2 fruit fly cellular contexts compared by ENCODE assay signal in the genomic region with DNA sequence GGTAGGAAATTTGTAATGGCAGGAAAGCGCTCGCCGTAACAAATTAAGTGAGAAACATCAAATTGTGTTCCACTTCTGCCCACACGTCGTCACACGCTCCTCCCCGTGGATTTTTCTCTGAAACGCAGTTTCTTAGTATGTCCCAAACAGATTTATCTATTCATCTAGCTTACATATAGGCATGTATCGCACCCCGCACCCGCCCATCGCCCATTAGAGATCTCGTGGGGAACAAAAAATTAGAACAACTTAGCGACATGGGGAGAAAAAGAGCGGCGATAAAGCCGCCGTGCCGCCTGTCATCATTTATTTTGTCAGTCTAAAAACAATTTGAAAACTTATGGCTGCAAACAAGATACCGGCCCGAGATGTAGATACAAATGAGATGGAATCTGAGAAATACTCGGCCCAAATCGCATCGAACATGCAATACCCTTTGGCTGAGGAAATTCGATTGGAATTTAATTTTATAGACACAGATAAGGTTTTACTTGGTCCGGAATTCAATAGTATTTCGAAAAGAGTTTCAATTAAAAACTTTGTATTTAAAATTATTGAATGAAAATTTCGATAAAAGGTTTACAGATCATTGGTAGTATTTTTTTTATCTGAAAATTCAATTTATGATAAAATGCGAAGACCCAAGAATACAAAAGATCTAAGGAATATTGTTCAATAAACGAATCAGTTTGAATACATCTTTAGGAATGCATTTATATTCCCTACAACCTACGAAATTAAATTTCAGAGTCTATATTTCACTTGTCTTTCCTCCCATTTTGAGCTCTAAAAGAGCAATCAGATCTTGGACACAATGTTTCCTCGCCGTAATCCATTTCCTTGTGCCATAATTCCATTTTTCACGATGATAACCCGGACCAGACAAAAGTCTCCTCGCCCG.
TF ChIP-seq lines count a peak whose summit lies in the region.

No protein-coding gene starts in this region.

- TF ChIP-seq CTCF in whole organism, embryonic (GFP tag; optimal IDR thresholded peaks at IDR 0.05; lab: Kevin White, UChicago) = no peak

TF ChIP-seq in whole organism, embryonic, 481 proteins besides CTCF, POLR2A, EP300 and RAD21 (continues in another document):
- TF ChIP-seq lmd (GFP tag; IDR thresholded peaks at IDR 0.05; lab: Robert Waterston, UW) (no peak), Sox102F (GFP tag; optimal IDR thresholded peaks at IDR 0.05; lab: Kevin White, UChicago) (no peak), wdn (GFP tag; IDR thresholded peaks at IDR 0.05; lab: Robert Waterston, UW) (no peak), Mrtf (GFP tag; IDR thresholded peaks at IDR 0.05; lab: Robert Waterston, UW) (no peak), Oli (tag; optimal IDR thresholded peaks at IDR 0.05; lab: Kevin White, UChicago) (no peak), CG15601 (tag; optimal IDR thresholded peaks at IDR 0.05; lab: Kevin White, UChicago) (no peak), Stat92E (GFP tag; optimal IDR thresholded peaks at IDR 0.05; lab: Kevin White, UChicago) (peak in 1 of 3 experiments; percentile 99), ato (GFP tag; IDR thresholded peaks at IDR 0.05; lab: Robert Waterston, UW; ENCODE audit: partially characterized antibody) (no peak), CG8944 (GFP tag; optimal IDR thresholded peaks at IDR 0.05; lab: Kevin White, UChicago) (no peak), CG2712 (tag; optimal IDR thresholded peaks at IDR 0.05; lab: Kevin White, UChicago) (no peak), Hr39 (optimal IDR thresholded peaks at IDR 0.05; lab: Kevin White, UChicago) (no peak), Hr3 (GFP tag; optimal IDR thresholded peaks at IDR 0.05; lab: Kevin White, UChicago) (no peak), Nf-YA (GFP tag; IDR thresholded peaks at IDR 0.05; lab: Robert Waterston, UW) (no peak), pum (GFP tag; optimal IDR thresholded peaks at IDR 0.05; lab: Kevin White, UChicago) (no peak), CG12391 (tag; optimal IDR thresholded peaks at IDR 0.05; lab: Kevin White, UChicago) (peak; percentile 13), abd-A (tag; optimal IDR thresholded peaks at IDR 0.05; lab: Kevin White, UChicago) (peak; percentile 94), CG11398 (GFP tag; optimal IDR thresholded peaks at IDR 0.05; lab: Kevin White, UChicago) (no peak), CG7745 (tag; optimal IDR thresholded peaks at IDR 0.05; lab: Kevin White, UChicago) (peak; percentile 71), HmgD (GFP tag; optimal IDR thresholded peaks at IDR 0.05; lab: Kevin White, UChicago) (no peak), Dek (tag; optimal IDR thresholded peaks at IDR 0.05; lab: Kevin White, UChicago) (no peak), vnd (GFP tag; IDR thresholded peaks at IDR 0.05; lab: Robert Waterston, UW; ENCODE audit: partially characterized antibody) (no peak), gcm (GFP tag; optimal IDR thresholded peaks at IDR 0.05; lab: Kevin White, UChicago) (no peak), CG4328 (GFP tag; optimal IDR thresholded peaks at IDR 0.05; lab: Kevin White, UChicago) (peak; percentile 73), HLH4C (GFP tag; IDR thresholded peaks at IDR 0.05; lab: Robert Waterston, UW; ENCODE audit: partially characterized antibody) (no peak), slp2 (GFP tag; optimal IDR thresholded peaks at IDR 0.05; lab: Kevin White, UChicago) (no peak), CG15514 (GFP tag; optimal IDR thresholded peaks at IDR 0.05; lab: Kevin White, UChicago) (no peak), cad (GFP tag; optimal IDR thresholded peaks at IDR 0.05; lab: Kevin White, UChicago) (no peak), klu (GFP tag; IDR thresholded peaks at IDR 0.05; lab: Robert Waterston, UW) (no peak), CG15073 (GFP tag; optimal IDR thresholded peaks at IDR 0.05; lab: Kevin White, UChicago) (no peak), Blimp-1 (GFP tag; optimal IDR thresholded peaks at IDR 0.05; lab: Kevin White, UChicago) (no peak), Camta (GFP tag; optimal IDR thresholded peaks at IDR 0.05; lab: Kevin White, UChicago) (no peak), CG1529 (GFP tag; optimal IDR thresholded peaks at IDR 0.05; lab: Kevin White, UChicago) (no peak), CG10267 (tag; optimal IDR thresholded peaks at IDR 0.05; lab: Kevin White, UChicago) (peak; percentile 1), zen2 (GFP tag; IDR thresholded peaks at IDR 0.05; lab: Robert Waterston, UW; ENCODE audit: partially characterized antibody) (no peak), CG3847 (GFP tag; IDR thresholded peaks at IDR 0.05; lab: Robert Waterston, UW) (no peak), CG4730 (GFP tag; IDR thresholded peaks at IDR 0.05; lab: Robert Waterston, UW) (no peak), sd (tag; optimal IDR thresholded peaks at IDR 0.05; lab: Kevin White, UChicago) (peak; percentile 75), dysf (GFP tag; IDR thresholded peaks at IDR 0.05; lab: Robert Waterston, UW) (no peak), ftz-f1 (GFP tag; optimal IDR thresholded peaks at IDR 0.05; lab: Kevin White, UChicago) (no peak), inv (GFP tag; IDR thresholded peaks at IDR 0.05; lab: Robert Waterston, UW; ENCODE audit: partially characterized antibody) (no peak), kni (GFP tag; optimal IDR thresholded peaks at IDR 0.05; lab: Kevin White, UChicago) (peak; percentile 86)

TF ChIP-seq in whole organism, prepupa, 60 proteins besides CTCF, POLR2A, EP300 and RAD21:
- TF ChIP-seq Eip75B (GFP tag; optimal IDR thresholded peaks at IDR 0.05; lab: Kevin White, UChicago) (no peak), CG7368 (GFP tag; optimal IDR thresholded peaks at IDR 0.05; lab: Kevin White, UChicago) (no peak), CG11294 (GFP tag; IDR thresholded peaks at IDR 0.05; lab: Robert Waterston, UW) (no peak), Eip78C (GFP tag; lab: Kevin White, UChicago) (peak; percentile 19), CG6808 (GFP tag; optimal IDR thresholded peaks at IDR 0.05; lab: Kevin White, UChicago) (no peak), CG8632 (GFP tag; optimal IDR thresholded peaks at IDR 0.05; lab: Kevin White, UChicago) (no peak)
